Worm (Caenorhabditis elegans): ENCODE measurements around the gene sre-26.

sre-26 gene

DNA sequence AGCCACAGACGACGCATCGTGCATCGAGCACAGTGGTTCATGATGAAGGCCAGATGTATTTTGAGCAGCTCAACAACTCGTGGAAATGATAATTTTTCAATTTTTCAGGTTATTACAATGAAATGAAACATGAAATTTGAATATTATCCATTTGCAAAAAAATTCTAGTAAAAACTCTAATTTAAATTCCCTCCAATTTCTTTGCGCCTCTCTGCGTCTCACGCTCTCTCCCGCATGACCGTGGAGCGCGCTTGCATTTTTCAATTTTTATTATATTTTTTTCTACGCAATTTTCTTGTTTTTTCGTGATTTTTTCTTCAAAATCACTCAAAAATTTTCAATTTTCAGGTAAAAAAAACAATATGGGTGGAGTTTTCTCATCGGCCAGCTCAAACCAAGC lies 39.0 kb upstream of the sre-26 start, which contains the start of gene tag-281 (continued):
- TF ChIP-seq F23B12.7 (tag; optimal IDR thresholded peaks at IDR 0.05; ENCODE audit: insufficient read depth) (no peak), ztf-25 (GFP tag; IDR thresholded peaks at IDR 0.05) (no peak)

- TF ChIP-seq somi-1 (GFP tag; optimal IDR thresholded peaks at IDR 0.05), result no peak
- TF ChIP-seq F49E8.2 (tag; optimal IDR thresholded peaks at IDR 0.05; ENCODE audit: insufficient read depth), result no peak
- TF ChIP-seq ztf-6 (GFP tag; IDR thresholded peaks at IDR 0.05), result no peak
- no peak for TF ChIP-seq ZK185.1 (tag; optimal IDR thresholded peaks at IDR 0.05; ENCODE audit: poor library complexity, severe bottlenecking)
- TF ChIP-seq cebp-1 (GFP tag; IDR thresholded peaks at IDR 0.05), result no peak
- TF ChIP-seq cebp-1 (tag; optimal IDR thresholded peaks at IDR 0.05), result no peak
- TF ChIP-seq zfh-2 (GFP tag; conservative IDR thresholded peaks at IDR 0.05), result no peak
- no peak for TF ChIP-seq ztf-3 (GFP tag; optimal IDR thresholded peaks at IDR 0.05)
- TF ChIP-seq F57C9.4 (tag; optimal IDR thresholded peaks at IDR 0.05), result no peak
- TF ChIP-seq attf-6 (GFP tag; IDR thresholded peaks at IDR 0.05), result no peak
- no peak for TF ChIP-seq ama-1 (optimal IDR thresholded peaks at IDR 0.05)
- no peak for TF ChIP-seq ama-1 (GFP tag; optimal IDR thresholded peaks at IDR 0.05)
- TF ChIP-seq athp-1 (tag; optimal IDR thresholded peaks at IDR 0.05), result no peak
- no peak for TF ChIP-seq hlh-26 (GFP tag; conservative IDR thresholded peaks at IDR 0.05)
- TF ChIP-seq snpc-1.1 (tag; optimal IDR thresholded peaks at IDR 0.05; ENCODE audit: insufficient read depth), result no peak
- no peak for TF ChIP-seq repo-1 (tag; optimal IDR thresholded peaks at IDR 0.05)
These were observed 36.9 kb upstream of the sre-26 start, which contains the start of gene sre-38 for ce11 chrII:12457275-12457674. TSS of gene sre-38 (plus strand) at chrII:12457575.

DNA sequence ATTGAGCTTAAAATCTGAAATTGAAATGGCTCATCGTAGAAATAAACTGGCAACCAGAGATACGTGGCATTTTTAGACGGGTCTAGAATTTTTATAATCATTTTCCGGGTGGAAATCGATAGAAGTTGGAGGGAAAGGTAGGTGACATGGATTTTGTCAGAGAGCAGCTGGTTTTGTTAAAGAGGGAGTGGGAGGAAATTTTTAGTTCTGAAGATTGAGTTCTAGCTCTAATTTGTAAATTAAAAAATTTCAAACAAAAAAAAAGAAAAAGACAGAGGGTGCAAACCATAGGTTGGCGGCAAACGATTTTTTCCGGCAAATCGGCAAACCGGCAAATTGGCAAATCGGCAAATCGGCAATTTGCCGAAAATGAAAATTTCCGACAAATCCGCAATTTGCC lies 36.2 kb upstream of the sre-26 start, which contains the start of gene sre-32:
Gene sre-32, minus strand, starts transcription at position 101 of the 400 bp plus-strand sequence.
- TF ChIP-seq ama-1 (optimal IDR thresholded peaks at IDR 0.05) (no peak), ama-1 (GFP tag; optimal IDR thresholded peaks at IDR 0.05) (no peak), madf-3 (GFP tag; IDR thresholded peaks at IDR 0.05) (no peak), snpc-1.3 (tag; optimal IDR thresholded peaks at IDR 0.05; ENCODE audit: insufficient read depth) (no peak), ztf-6 (GFP tag; IDR thresholded peaks at IDR 0.05) (no peak), mel-28 (tag; optimal IDR thresholded peaks at IDR 0.05; ENCODE audit: borderline replicate concordance) (no peak), snpc-1.1 (tag; optimal IDR thresholded peaks at IDR 0.05; ENCODE audit: insufficient read depth) (no peak), D2030.7 (GFP tag; IDR thresholded peaks at IDR 0.05) (no peak)

DNA sequence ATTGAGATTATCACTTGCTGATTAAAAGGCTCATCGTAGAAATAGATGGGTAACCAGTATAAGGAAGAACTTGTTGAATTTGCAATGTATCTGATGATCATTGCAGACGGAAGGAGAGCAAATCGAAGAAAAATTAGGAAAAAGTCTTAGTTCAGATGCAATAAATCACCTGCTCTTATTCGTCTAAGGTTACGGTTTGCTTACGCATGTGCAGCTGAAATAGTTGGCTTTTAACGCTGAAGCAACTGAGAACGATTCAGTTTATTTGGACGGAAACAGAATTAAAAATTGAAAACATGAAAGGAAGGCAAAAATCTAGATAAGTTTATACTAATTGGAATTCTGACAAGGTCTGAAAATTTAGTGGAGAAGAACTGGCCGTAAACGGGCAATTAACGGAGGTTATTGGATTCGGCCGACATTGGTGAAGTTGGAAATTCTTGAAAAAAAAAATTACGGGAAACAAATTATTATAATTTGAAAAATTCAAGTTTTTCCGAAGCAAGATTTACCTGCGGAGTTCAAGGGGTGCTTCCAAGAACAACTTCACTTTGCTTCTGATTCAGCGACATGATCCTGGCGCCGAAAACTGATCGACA lies 32.5 kb upstream of the sre-26 start, which contains the start of the genes sre-35 and sre-33:
Gene sre-35, minus strand, starts transcription at position 101 of the 599 bp plus-strand sequence.
Gene sre-33, plus strand, starts transcription at position 549 of the 599 bp plus-strand sequence.
- TF ChIP-seq fkh-3 (tag; optimal IDR thresholded peaks at IDR 0.05), result no peak
- no peak for TF ChIP-seq ceh-79 (tag; optimal IDR thresholded peaks at IDR 0.05)
- TF ChIP-seq F10E7.11 (tag; optimal IDR thresholded peaks at IDR 0.05), result no peak
- no peak for TF ChIP-seq Y53G8AR.9 (GFP tag; conservative IDR thresholded peaks at IDR 0.05)
- no peak for TF ChIP-seq dpl-1 (GFP tag; optimal IDR thresholded peaks at IDR 0.05)
- TF ChIP-seq lin-35 (GFP tag; optimal IDR thresholded peaks at IDR 0.05), result no peak
- TF ChIP-seq rpc-1 (optimal IDR thresholded peaks at IDR 0.05), result no peak
- no peak for TF ChIP-seq rpc-1 (tag; optimal IDR thresholded peaks at IDR 0.05)
- TF ChIP-seq snpc-3.4 (tag; optimal IDR thresholded peaks at IDR 0.05), result no peak
- TF ChIP-seq ets-4 (GFP tag; optimal IDR thresholded peaks at IDR 0.05), result no peak

Measured in whole organism, young adult.